Fruit fly (Drosophila melanogaster): Measurements from ENCODE around the gene eIF2Bepsilon.

The eIF2Bepsilon gene

DNA sequence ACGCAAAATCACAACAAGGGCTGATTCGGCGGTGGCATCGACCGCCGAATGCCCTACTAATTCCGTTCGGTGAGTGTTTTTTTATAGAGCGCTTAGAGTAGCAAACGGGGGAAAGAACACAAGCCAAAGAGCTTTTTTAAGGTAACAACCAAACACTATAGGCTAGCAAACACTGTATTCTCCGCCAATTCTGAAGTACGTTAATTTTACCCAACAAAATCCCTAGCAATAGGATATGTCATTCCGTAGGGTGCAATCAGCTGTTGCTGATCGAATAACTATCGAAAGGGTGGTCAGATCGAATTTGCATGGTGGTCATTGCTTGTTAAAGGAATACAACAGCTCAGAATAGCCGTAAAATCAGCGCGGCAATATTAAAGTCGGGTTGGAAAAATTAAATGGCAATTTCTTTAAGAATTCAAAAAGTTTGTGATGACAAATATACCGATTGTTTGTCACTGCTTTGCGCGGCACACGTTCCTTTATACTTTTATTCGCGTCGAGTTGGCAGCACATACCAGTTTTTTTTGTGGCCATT lies 14.9 kb downstream of the eIF2Bepsilon start, which contains the start of gene mip130:
Gene mip130 (plus strand): TSS at position 513 of the 538 bp plus-strand sequence.
- TF ChIP-seq noc (tag; optimal IDR thresholded peaks at IDR 0.05) = peak; percentile 71

DNA sequence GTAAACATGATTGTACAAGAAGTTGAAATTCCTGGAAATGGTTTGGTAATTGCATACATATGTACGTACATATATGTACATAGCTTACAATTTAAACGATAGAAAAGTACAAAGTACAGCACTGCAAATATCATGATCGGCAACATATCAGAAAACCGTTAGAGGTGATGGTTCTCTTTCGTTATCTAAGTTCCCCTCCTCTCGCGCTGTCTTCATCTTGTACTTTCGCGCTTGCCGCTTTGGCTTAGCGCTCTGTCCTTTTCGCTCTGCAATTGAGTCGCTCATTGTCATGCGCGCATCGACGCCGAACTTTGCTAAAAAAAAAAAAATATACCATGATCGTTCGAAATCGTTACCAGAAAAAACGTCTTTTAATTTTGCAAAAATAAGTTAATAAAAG lies 18.7 kb downstream of the eIF2Bepsilon start:
- no peak for TF ChIP-seq noc (tag; optimal IDR thresholded peaks at IDR 0.05)

DNA sequence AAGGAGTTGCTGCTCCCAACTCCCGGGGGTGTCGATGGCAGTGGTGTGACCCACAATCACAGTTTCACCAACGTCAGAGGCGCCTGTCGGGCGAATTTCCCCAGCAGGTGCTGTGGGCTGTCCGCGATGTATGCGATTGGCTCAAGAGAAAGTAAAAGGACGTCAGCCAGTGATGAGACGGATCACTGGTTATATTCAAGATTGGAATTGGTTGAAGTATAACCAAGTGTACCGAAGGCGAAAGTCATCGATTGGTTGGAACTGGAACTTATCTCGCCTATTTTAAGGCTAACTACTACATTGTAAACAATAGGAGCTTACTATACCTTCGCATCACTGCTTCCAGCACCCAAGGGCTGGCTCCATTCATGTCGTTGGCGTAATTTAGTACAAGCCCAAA lies 19.6 kb downstream of the eIF2Bepsilon start, which contains the start of gene CG32801:
Gene CG32801 (minus strand): TSS at position 101 of the 400 bp plus-strand sequence.
- no peak for TF ChIP-seq noc (tag; optimal IDR thresholded peaks at IDR 0.05)

DNA sequence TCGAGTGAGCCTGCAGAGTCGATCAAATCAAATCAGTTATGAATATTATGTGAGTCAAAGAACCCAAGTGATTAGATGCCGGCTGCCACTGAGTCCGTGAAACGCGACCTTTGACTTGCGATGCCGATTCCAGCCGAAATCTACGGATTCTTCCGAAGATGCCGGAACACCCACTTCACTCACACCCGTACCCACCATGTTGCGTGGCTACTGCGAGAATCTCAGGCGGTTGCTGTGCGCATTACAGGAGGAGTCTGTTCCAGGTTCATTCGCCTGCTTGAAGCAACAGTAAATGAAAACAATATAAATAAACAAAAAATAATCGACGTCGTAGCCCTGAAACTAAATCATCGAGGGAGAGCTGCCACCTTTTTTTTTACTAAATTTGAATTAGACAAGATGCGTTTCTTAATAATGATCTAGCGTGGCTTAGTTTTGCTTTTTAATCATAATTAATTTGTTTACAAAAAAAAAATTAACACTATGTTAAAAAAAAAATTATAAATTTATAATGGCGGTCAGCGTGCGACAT lies 21.0 kb downstream of the eIF2Bepsilon start, which contains the start of gene Ldaf1:
Gene Ldaf1 (minus strand): TSS at position 307 of the 532 bp plus-strand sequence.
- no peak for TF ChIP-seq noc (tag; optimal IDR thresholded peaks at IDR 0.05)

DNA sequence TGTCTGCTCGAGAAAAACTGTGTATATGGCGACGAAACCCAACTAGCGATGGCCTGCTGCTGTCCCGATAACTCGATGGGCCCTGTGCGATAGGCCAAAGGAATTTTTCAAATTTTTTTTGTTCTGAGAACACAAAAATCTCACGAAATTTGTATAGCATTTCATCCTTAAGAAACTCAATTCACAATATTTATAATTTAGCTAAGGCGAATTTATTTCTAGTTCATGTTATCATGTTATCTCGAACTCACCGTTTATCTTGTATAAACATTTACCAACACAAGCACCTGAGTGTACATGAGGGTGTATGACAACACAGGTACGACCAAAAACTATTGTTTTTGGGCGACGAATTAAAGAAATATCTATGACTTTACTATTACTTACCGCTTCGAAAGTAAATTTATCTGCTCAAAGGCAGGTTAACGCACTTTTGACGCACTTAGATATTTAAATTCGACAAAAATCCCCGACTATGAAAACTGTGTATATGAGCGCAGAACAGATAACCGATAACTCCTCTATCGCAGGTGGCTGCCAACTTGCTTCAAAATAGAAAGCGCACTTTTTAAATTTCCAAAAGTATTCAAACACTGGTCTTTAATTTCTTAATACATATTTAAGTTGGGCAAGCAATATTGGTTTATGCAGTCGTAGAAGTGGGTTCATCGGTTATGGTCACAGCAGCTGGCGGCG lies 22.4 kb downstream of the eIF2Bepsilon start, which contains the start of gene arm:
Gene arm (minus strand): TSS at position 524 of the 696 bp plus-strand sequence.
- peak; percentile 26 for TF ChIP-seq noc (tag; optimal IDR thresholded peaks at IDR 0.05)

DNA sequence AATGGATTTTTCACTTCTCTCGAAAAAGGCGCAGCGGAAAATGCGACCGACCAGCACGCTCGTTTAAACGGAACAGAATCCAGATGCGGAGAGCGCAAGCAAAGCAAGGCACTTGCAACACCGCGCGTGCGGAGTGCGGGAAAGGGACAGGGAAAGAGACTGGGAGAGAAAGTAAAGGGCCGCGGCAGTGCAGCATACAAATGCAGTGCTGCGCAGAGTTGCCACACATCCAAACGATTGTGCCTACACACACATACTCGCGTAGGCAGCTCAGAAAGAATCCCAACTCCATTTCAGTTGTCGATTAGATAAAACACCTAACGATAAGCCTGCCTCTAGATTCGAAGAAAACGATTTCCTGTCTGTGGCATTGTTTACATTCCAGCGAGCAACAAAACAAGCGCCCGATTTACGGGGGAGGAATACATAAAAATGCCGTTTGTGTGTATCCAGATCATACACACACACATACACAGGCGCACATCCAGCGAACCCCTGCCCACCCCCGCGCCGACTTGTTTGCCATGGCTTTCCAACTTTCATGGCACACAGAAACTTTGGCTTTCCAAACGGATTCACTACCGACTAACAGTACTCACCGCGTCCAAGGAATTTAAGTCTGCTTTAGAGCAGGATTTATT lies 23.1 kb downstream of the eIF2Bepsilon start:
- no peak for TF ChIP-seq noc (tag; optimal IDR thresholded peaks at IDR 0.05)

DNA sequence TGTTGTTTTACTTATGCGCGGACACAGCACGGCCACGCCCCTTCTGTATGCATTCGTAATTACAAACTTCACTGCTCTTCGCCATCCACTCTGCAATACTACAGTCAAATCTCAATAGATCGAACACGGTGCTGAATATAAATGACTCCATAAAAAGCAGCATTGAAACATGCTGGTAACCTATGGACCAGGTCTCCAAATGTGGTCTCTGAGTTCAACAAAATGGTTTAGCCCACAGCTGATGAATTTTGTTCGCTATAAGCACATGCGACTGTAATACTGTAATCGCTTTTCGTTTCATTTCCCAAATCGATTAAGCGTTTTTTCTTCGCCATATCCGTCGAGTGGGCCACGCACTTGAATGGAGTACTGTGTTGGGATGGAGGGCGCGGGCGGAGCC lies 25.3 kb downstream of the eIF2Bepsilon start:
- TF ChIP-seq noc (tag; optimal IDR thresholded peaks at IDR 0.05) = no peak

DNA sequence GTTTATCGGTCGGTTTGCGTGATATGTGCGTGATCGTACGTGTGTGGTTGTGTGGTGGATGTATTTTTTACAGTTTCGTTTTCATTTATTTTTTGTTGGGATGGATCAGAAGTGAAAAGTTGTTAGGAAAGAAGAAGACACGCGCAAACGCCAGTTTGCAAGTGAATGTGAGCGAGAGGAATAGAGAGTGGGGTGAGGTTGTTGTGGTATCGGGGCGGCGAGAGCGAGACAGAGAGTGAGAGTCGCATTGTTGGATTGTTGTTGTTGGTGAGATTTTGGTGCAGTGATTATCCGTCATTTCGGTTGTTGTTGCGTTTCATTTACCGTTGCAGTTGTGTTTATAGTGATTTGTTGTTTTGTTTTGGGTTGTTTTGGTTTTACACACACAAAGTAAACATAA lies 29.1 kb downstream of the eIF2Bepsilon start:
- no peak for TF ChIP-seq noc (tag; optimal IDR thresholded peaks at IDR 0.05)

DNA sequence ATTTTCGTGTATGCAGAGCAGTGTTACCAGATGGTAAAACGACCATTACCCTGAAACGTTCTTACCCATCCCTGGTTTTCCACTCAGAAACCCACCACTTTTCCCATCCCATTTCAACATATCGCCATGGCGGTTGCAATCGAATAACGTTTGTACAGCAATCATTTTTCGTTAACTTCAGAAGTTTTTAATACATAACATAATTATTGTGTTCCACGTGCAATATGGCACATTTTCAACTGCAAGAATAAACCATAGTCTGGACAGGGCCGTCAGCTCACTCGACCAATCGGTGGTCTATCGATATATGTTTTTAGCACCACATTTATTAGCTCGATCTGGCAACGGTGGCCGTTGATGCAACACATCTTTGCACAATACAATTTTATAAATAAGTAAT lies 32.7 kb downstream of the eIF2Bepsilon start, which contains the start of the genes trr and mRpL16:
Gene trr (minus strand): TSS at position 25 of the 400 bp plus-strand sequence.
Gene mRpL16 (plus strand): TSS at position 331 of the 400 bp plus-strand sequence.
- no peak for TF ChIP-seq noc (tag; optimal IDR thresholded peaks at IDR 0.05)

DNA sequence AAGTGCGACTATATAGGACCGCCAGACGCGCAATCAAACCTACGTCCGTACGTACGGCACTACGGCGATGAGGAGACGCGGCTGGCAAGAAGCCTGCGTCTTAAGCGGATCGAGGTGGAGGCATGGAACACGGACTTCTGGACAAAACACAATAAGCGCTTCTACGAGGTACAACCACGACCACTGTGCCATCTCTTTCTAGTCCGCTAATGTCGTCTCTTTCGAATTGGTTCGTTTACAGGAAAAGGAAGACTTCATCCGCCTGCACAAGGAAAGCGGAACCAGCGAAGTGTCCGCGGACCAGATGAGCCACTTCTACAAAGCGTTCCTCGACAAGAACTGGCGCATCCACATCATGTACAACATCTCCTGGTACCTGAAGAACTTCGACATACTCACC lies 41.9 kb downstream of the eIF2Bepsilon start:
- TF ChIP-seq noc (tag; optimal IDR thresholded peaks at IDR 0.05) = no peak

DNA sequence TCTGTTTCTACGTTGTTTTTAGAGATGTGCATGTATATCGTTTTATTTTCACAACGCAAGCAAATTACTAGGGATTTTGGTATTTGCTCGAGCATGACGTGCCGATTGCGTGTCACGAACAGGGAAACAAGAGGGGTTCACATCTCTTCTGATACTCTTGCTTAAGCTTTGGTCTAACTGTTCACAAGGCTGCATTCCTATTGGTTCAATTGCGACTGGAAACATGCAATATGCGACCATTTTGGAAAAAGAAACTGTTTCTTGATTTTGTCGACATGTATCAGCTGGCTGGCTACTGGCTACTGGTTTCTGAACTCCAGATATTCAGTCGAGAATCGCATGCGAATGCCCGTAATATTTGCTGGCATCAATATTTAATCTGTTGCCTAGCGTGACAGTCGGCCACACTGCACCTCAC lies 42.5 kb downstream of the eIF2Bepsilon start, which contains the start of gene Coa8:
Gene Coa8 (plus strand): TSS at position 144 of the 418 bp plus-strand sequence.
- peak; percentile 47 for TF ChIP-seq noc (tag; optimal IDR thresholded peaks at IDR 0.05)

DNA sequence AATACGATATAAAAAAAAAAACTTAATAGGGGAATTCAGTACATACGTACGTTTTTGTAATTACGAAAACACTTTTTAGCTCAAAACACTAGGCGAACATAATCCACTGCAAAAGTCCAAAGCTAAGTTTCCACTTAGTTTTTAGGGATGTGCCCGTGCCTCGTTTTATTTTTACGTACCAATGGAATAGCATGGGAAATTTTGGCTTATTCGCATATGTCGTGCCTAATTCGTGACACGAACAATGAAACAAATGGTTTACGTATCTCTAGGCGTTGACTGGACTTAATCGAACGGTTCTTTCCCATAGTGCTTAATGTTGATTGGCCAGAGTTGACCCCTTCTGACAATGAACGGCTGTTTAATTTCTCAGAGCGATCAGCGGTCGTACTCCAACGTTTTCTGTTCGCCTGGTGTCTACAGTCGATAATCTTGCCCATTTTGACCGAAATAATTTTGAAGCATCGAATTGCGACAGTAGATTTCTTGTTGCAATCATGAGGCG lies 43.0 kb downstream of the eIF2Bepsilon start, which contains the start of gene CG14818:
Gene CG14818 (minus strand): TSS at position 169 of the 505 bp plus-strand sequence.
- peak; percentile 72 for TF ChIP-seq noc (tag; optimal IDR thresholded peaks at IDR 0.05)

DNA sequence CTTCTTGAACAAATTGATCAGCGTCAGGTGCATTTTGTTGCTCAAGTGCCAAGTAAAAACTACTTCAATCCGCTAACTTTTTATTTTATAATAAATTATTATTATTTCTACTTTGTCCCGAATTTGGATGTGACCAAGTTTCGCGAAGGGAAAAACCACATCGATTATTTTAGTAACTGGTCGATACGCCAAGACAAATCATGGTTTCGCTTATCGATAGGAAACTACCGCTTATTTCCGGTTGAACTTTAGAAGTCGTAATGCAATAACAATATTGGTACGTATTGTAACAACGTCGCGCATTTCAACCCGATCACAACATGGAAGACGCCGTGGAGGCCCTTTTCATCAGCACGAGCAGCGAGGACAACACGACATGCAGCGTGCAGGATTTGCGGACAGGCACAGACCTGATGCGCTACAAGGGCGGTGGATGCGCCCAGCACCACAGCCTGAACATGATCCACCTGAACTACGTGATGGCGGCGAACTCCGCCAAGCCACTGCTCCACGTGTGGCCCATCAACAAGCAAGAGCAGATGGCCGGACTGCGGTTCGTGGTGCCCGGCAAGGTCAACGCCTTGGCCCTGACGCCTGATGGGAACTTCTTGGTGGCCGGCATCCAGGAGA lies 45.5 kb downstream of the eIF2Bepsilon start, which contains the start of the genes CG14817 and CG14805:
Gene CG14817 (minus strand): TSS at position 164 of the 630 bp plus-strand sequence.
Gene CG14805 (plus strand): TSS at position 211 of the 630 bp plus-strand sequence.
- peak; percentile 51 for TF ChIP-seq noc (tag; optimal IDR thresholded peaks at IDR 0.05)

DNA sequence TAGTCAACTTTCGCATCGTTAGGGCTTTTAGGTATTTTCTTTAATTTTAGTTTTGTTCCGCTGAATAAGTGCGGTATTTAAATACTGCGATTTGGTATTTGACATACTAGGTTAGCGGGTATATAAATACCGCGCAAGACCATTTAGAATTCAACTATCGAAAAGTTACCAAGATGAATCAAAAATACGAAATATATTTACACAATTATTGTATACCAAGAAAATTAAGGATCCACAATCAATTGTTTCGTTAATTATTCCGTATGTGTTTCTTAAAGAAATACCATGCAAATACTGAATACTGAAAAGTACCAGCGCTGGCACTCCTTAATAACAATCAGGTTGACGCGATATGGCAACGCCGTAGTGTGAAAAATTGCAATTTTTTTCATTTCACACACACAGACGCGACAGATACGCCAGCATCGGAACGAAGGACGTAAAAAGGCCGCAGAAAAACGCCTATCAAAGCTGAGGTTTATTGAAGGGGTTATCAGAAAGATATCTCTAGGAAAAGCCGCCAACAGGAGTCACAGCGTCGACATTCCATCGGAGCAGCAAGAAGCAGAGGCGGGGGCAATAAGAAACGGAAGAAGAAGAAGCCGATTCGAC lies 49.1 kb downstream of the eIF2Bepsilon start, which contains the start of the genes Pgam5 and Vps26:
Gene Pgam5 (minus strand): TSS at position 51 of the 612 bp plus-strand sequence.
Gene Vps26 (plus strand): TSS at position 339 of the 612 bp plus-strand sequence.
- TF ChIP-seq noc (tag; optimal IDR thresholded peaks at IDR 0.05) = no peak

Data from whole organism, larva.